Worm (Caenorhabditis elegans) whole organism, early embryonic: ENCODE data around the gene cct-2.

Experiments used
- B0310.2 ChIP-seq: sonication (generic microtip); optimal IDR thresholded peaks from 2 replicates; lab custom pipeline; 2016; ENCODE audit warnings: mild to moderate bottlenecking, missing genetic modification characterization, missing compliant biosample characterization
- F13C5.2 ChIP-seq: sonication (generic microtip); optimal IDR thresholded peaks from 2 replicates; lab custom pipeline; 2017; ENCODE audit warnings: mild to moderate bottlenecking, missing genetic modification characterization, inconsistent platforms, missing compliant biosample characterization
- aly-1 ChIP-seq: sonication (generic microtip); optimal IDR thresholded peaks from 2 replicates; lab custom pipeline; 2016; ENCODE audit warnings: missing genetic modification characterization, missing compliant biosample characterization
- ama-1 ChIP-seq: fragments of 150-350 bp; optimal IDR thresholded peaks from 2 replicates; lab custom pipeline; 2014
- ceh-13 ChIP-seq: fragments of 200-800 bp; sonication (Bioruptor generic); optimal IDR thresholded peaks from 2 replicates; lab custom pipeline; 2018; ENCODE audit warnings: mild to moderate bottlenecking, missing genetic modification characterization, missing compliant biosample characterization
- ceh-36 ChIP-seq: sonication (generic microtip); optimal IDR thresholded peaks from 2 replicates; lab custom pipeline; 2016; ENCODE audit warnings: missing genetic modification characterization, inconsistent platforms, missing compliant biosample characterization
- ets-7 ChIP-seq: sonication (generic microtip); optimal IDR thresholded peaks from 2 replicates; lab custom pipeline; 2016; ENCODE audit warnings: missing genotype, missing genetic modification characterization, missing compliant biosample characterization
- flt-1 ChIP-seq: fragments of 200-800 bp; sonication (Bioruptor generic); IDR thresholded peaks from 2 replicates; pipeline ENCODE4 v1.3.6; 2022; ENCODE audit warnings: missing genetic modification characterization, missing compliant biosample characterization
- hmbx-1 ChIP-seq: sonication (generic microtip); optimal IDR thresholded peaks from 2 replicates; lab custom pipeline; 2016; ENCODE audit warnings: mild to moderate bottlenecking, missing genetic modification characterization, missing compliant biosample characterization
- hmg-4 ChIP-seq: fragments of 200-800 bp; sonication (Bioruptor generic); optimal IDR thresholded peaks from 2 replicates; lab custom pipeline; 2018; ENCODE audit warnings: mild to moderate bottlenecking, missing genetic modification characterization, missing compliant biosample characterization
- hnd-1 ChIP-seq: sonication (generic microtip); optimal IDR thresholded peaks from 2 replicates; lab custom pipeline; 2016; ENCODE audit warnings: missing genetic modification characterization, missing compliant biosample characterization
- pes-1 ChIP-seq: fragments of 200-800 bp; sonication (Bioruptor generic); IDR thresholded peaks from 2 replicates; pipeline ENCODE4 v1.3.6; 2022; ENCODE audit warnings: missing genetic modification reagents, missing genetic modification characterization, missing compliant biosample characterization
- scrt-1 ChIP-seq: fragments of 200-800 bp; sonication (Bioruptor generic); IDR thresholded peaks from 2 replicates; pipeline ENCODE4 v1.3.6; 2022; ENCODE audit warnings: missing genetic modification characterization, missing compliant biosample characterization
- sea-1 ChIP-seq: fragments of 200-800 bp; sonication (Bioruptor generic); conservative IDR thresholded peaks from 2 replicates; pipeline ENCODE4 v1.3.6; 2022; ENCODE audit warnings: missing genetic modification characterization, missing compliant biosample characterization
- tbx-11 ChIP-seq: fragments of 200-800 bp; sonication (Bioruptor generic); IDR thresholded peaks from 2 replicates; pipeline ENCODE4 v1.3.6; 2022; ENCODE audit warnings: missing genetic modification characterization, missing compliant biosample characterization
- tbx-37 ChIP-seq: fragments of 200-800 bp; sonication (Bioruptor generic); conservative IDR thresholded peaks from 2 replicates; pipeline ENCODE4 v1.3.6; 2022; ENCODE audit warnings: missing genetic modification reagents, missing genetic modification characterization, missing compliant biosample characterization
- tra-4 ChIP-seq: sonication (generic microtip); optimal IDR thresholded peaks from 2 replicates; lab custom pipeline; 2017; ENCODE audit warnings: missing genetic modification characterization, missing compliant biosample characterization

The cct-2 gene

ce11 chrII:8964049-8964448 is 36.5 kb downstream of the cct-2 start, which contains the start of gene sftd-3:
Gene sftd-3, minus strand, starts transcription at chrII:8964149.
- TF ChIP-seq pes-1 (GFP tag; lab: Robert Waterston, UW) (no peak), hnd-1 (tag; lab: Kevin White, UChicago) (no peak), ama-1 (lab: Kevin White, UChicago) (no peak), flt-1 (no peak), aly-1 (no peak), tra-4 (tag; lab: Kevin White, UChicago) (no peak), F13C5.2 (tag; lab: Kevin White, UChicago) (no peak), hmbx-1 (tag; lab: Kevin White, UChicago) (no peak), ceh-36 (tag; lab: Kevin White, UChicago) (no peak), scrt-1 (GFP tag; lab: Robert Waterston, UW) (no peak), tbx-37 (GFP tag; lab: Robert Waterston, UW) (no peak), tbx-11 (GFP tag; lab: Robert Waterston, UW) (no peak), ceh-13 (no peak), ets-7 (tag; lab: Kevin White, UChicago) (no peak), hmg-4 (GFP tag; lab: Kevin White, UChicago) (no peak), B0310.2 (tag; lab: Kevin White, UChicago) (no peak), sea-1 (GFP tag; lab: Robert Waterston, UW) (no peak)

DNA sequence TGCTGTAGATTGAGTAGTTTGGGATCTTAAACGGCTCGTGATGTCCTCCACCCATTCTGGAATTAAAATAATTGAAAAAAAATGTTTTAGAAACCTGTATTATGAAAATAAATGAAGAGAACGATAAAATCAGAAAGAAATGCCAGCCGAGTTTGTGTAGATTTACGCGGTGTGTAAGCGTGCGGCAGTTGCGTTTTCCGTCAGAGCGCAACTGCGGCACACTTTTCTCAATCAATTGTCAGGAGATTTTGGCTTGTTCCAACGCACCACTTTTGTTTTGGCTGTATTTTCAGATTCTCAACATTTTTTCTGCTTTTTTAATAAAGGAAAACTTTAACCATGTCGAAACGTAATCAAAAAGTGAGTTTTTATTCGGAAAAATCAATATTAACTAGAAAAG is 37.3 kb downstream of the cct-2 start, which contains the start of the genes ndub-3 and C18E9.2:
Gene ndub-3 (minus strand): TSS at position 56 of the 400 bp plus-strand sequence.
Gene C18E9.2 (plus strand): TSS at position 172 of the 400 bp plus-strand sequence.
- TF ChIP-seq ceh-13: no peak
- no peak for TF ChIP-seq sea-1 (GFP tag; lab: Robert Waterston, UW)
- no peak for TF ChIP-seq tra-4 (tag; lab: Kevin White, UChicago)
- TF ChIP-seq B0310.2 (tag; lab: Kevin White, UChicago): no peak
- no peak for TF ChIP-seq hnd-1 (tag; lab: Kevin White, UChicago)
- TF ChIP-seq aly-1: no peak
- no peak for TF ChIP-seq tbx-11 (GFP tag; lab: Robert Waterston, UW)
- TF ChIP-seq ets-7 (tag; lab: Kevin White, UChicago): no peak

DNA sequence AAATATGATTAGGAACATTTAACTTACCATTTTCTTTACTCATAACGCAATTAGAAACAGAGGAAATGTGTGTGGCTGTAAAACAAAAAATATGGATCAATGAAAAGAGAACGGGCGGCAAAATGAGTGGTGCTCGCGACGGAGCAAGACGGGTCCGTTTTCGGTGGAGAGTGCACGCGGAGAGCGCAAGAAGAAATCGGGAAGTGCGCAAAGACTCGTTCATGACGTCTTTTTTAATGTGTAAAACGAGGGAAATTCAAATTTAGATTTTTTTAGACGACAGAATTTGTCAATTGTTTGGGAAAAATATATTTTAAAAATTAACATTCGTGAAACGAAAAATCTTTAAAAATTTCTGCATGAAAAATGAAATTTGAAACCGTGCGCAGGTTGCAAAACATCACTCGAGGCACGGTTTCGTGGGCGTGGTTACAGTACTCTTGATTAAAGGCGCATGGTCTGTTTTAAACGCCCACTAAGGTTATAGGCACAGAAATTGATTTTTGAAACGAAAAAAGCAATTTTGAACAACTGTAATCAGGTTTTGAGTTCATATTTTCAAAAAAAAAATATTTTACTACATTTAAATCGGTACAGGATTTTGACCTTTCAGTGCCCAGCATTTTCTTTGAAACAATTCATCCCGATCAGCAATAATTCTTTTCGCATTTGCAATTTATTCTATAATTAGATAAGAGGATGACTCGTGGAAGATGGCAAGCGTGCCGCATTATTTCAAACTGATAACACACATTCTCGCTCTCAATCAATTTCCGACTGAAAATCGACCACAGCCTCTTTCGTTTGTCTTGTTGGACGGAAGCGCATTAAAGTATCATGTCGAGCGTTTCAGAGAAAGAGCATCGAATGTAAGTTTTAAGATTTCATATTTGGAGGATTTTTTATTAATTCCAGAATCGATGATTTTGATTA is 42.0 kb downstream of the cct-2 start, which contains the start of the genes szy-20 and C18E9.5:
Gene szy-20 (minus strand): TSS at position 83 of the 933 bp plus-strand sequence.
Gene C18E9.5 (plus strand): TSS at position 730 of the 933 bp plus-strand sequence.
- TF ChIP-seq ceh-13: no peak
- TF ChIP-seq pes-1 (GFP tag; lab: Robert Waterston, UW): no peak; the same call in 1 of the 2 replicates
- no peak for TF ChIP-seq ceh-36 (tag; lab: Kevin White, UChicago)
- no peak for TF ChIP-seq ets-7 (tag; lab: Kevin White, UChicago)
- TF ChIP-seq hmbx-1 (tag; lab: Kevin White, UChicago): no peak
- TF ChIP-seq F13C5.2 (tag; lab: Kevin White, UChicago): peak; percentile 82
- peak; percentile 67 for TF ChIP-seq hmg-4 (GFP tag; lab: Kevin White, UChicago)
- no peak for TF ChIP-seq flt-1
- no peak for TF ChIP-seq scrt-1 (GFP tag; lab: Robert Waterston, UW)
- TF ChIP-seq tbx-37 (GFP tag; lab: Robert Waterston, UW): 0 out of 2 replicates have a peak, but pooled peaks have one; percentile 22

ce11 chrII:8973516-8974043 is 46.0 kb downstream of the cct-2 start, which contains the start of gene tomm-40:
Gene tomm-40, minus strand, starts transcription at chrII:8973566.
- peak; percentile 47 for TF ChIP-seq F13C5.2 (tag; lab: Kevin White, UChicago)
- no peak for TF ChIP-seq ama-1 (lab: Kevin White, UChicago)
